Worm (Caenorhabditis elegans): ENCODE measurements around the gene F19C6.4.

- no peak for TF ChIP-seq ztf-29 (GFP tag; IDR thresholded peaks at IDR 0.05)
- no peak for TF ChIP-seq tab-1 (GFP tag; IDR thresholded peaks at IDR 0.05)
- no peak for TF ChIP-seq ref-1 (GFP tag; conservative IDR thresholded peaks at IDR 0.05)
Observed at ce11 chrX:9976206-9976605, 41.6 kb downstream of the F19C6.4 start, which contains the start of gene mgl-1.

All from whole organism, midembryonic.